Worm (Caenorhabditis elegans) whole organism, L2 larva: Measurements from ENCODE around the gene cpl-1.

Experiments used
- ama-1 ChIP-seq: fragments of 150-350 bp; optimal IDR thresholded peaks from 2 replicates; lab custom pipeline; 2018; ENCODE audit warnings: inconsistent platforms
- blmp-1 ChIP-seq: sonication (generic microtip); optimal IDR thresholded peaks from 2 replicates; lab custom pipeline; 2017; ENCODE audit warnings: missing genetic modification characterization, mild to moderate bottlenecking, missing compliant biosample characterization, antibody characterized with exemption, moderate library complexity; ENCODE audit not compliant: insufficient read depth
- ceh-82 ChIP-seq: fragments of 150-350 bp; optimal IDR thresholded peaks from 2 replicates; lab custom pipeline; 2014; ENCODE audit warnings: missing biosample characterization, missing genetic modification characterization
- egl-27 ChIP-seq: sonication (generic microtip); optimal IDR thresholded peaks from 3 replicates; lab custom pipeline; 2017; ENCODE audit warnings: missing biosample characterization, missing genetic modification reagents, missing genetic modification characterization
- lin-39 ChIP-seq: fragments of 150-350 bp; optimal IDR thresholded peaks from 2 replicates; lab custom pipeline; 2014; ENCODE audit warnings: missing biosample characterization, missing genetic modification reagents, missing genetic modification characterization
- nhr-11 ChIP-seq: fragments of 150-350 bp; optimal IDR thresholded peaks from 2 replicates; lab custom pipeline; 2014; ENCODE audit warnings: missing biosample characterization, missing genetic modification characterization
- nhr-23 ChIP-seq: fragments of 150-350 bp; optimal IDR thresholded peaks from 2 replicates; lab custom pipeline; 2014; ENCODE audit warnings: missing biosample characterization, missing genetic modification reagents, missing genetic modification characterization
- nhr-237 ChIP-seq: fragments of 150-350 bp; optimal IDR thresholded peaks from 2 replicates; lab custom pipeline; 2014; ENCODE audit warnings: missing biosample characterization, missing genetic modification characterization
- nhr-77 ChIP-seq: fragments of 150-350 bp; optimal IDR thresholded peaks from 2 replicates; lab custom pipeline; 2014; ENCODE audit warnings: missing biosample characterization, missing genetic modification characterization
- snpc-4 ChIP-seq: fragments of 150-350 bp; optimal IDR thresholded peaks from 2 replicates; lab custom pipeline; 2014; ENCODE audit warnings: missing biosample characterization, missing genetic modification characterization
- ztf-4 ChIP-seq: fragments of 150-350 bp; optimal IDR thresholded peaks from 2 replicates; lab custom pipeline; 2014; ENCODE audit warnings: missing biosample characterization, missing genetic modification characterization

- TF ChIP-seq ama-1 (lab: Kevin White, UChicago) (no peak), lin-39 (tag; lab: Kevin White, UChicago) (no peak), nhr-11 (tag; lab: Kevin White, UChicago) (no peak), ztf-4 (tag; lab: Kevin White, UChicago) (no peak), nhr-77 (tag; lab: Kevin White, UChicago) (no peak), blmp-1 (tag; lab: Kevin White, UChicago) (no peak), ceh-82 (tag; lab: Kevin White, UChicago) (no peak), nhr-237 (no peak), snpc-4 (tag; lab: Kevin White, UChicago) (no peak), nhr-23 (tag; lab: Kevin White, UChicago) (no peak), egl-27 (tag; lab: Kevin White, UChicago) (no peak)
Measured at ce11 chrV:16622754-16623261, 27.7 kb upstream of the cpl-1 start, which contains the start of gene Y70C5A.2.
